Fruit fly (Drosophila melanogaster): ENCODE results near the gene CG4440.

The CG4440 gene

DNA sequence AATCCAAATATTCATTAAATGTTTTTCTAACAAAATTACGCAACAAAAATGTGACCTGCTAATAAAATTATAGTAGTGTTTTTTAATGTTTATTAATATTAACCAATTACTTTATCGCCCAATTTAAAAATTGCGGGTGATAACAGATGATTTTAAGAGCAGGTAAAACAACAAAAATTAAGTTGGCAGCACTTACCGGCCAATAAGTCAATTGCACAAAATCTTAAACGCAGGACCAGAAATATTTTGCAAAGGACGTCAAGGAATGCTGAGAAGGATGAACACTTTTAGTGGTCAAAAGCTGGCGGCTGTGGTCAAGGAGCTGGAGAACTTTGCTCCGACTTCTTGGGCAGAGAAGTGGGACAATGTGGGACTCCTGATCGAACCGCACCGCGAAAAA, 2.8 kb upstream of the CG4440 start, which contains the start of gene CG4278:
CG4278 (plus strand) TSS at position 178 of the 400 bp plus-strand sequence.
- peak; percentile 25 for TF ChIP-seq MESR4 (GFP tag; optimal IDR thresholded peaks at IDR 0.05)
- no peak for TF ChIP-seq lola (GFP tag; optimal IDR thresholded peaks at IDR 0.05)
- TF ChIP-seq Fer2 (tag; optimal IDR thresholded peaks at IDR 0.05), result no peak
- TF ChIP-seq CTCF (GFP tag; optimal IDR thresholded peaks at IDR 0.05), result no peak
- TF ChIP-seq fd3F (GFP tag; optimal IDR thresholded peaks at IDR 0.05), result no peak
- TF ChIP-seq tll (GFP tag; optimal IDR thresholded peaks at IDR 0.05), result peak in 1 of 2 experiments; percentile 55
- TF ChIP-seq Rx (GFP tag; IDR thresholded peaks at IDR 0.05), result no peak
- no peak for TF ChIP-seq Opbp (GFP tag; IDR thresholded peaks at IDR 0.05; ENCODE audit: partially characterized antibody)
- no peak for TF ChIP-seq en (GFP tag; optimal IDR thresholded peaks at IDR 0.05)
- TF ChIP-seq toy (GFP tag; IDR thresholded peaks at IDR 0.05), result no peak
- TF ChIP-seq gem (tag; optimal IDR thresholded peaks at IDR 0.05), result no peak
- no peak for TF ChIP-seq Nf-YA (GFP tag; IDR thresholded peaks at IDR 0.05)
- peak; percentile 45 for TF ChIP-seq stwl (tag; optimal IDR thresholded peaks at IDR 0.05)
- TF ChIP-seq esg (GFP tag; conservative IDR thresholded peaks at IDR 0.05), result no peak
- TF ChIP-seq insv (GFP tag; optimal IDR thresholded peaks at IDR 0.05), result no peak
- peak; percentile 44 for TF ChIP-seq pzg (GFP tag; optimal IDR thresholded peaks at IDR 0.05)
- no peak for TF ChIP-seq pnt (GFP tag; optimal IDR thresholded peaks at IDR 0.05)
- TF ChIP-seq Ets97D (GFP tag; optimal IDR thresholded peaks at IDR 0.05), result no peak
- TF ChIP-seq CG14710 (tag; optimal IDR thresholded peaks at IDR 0.05), result peak; percentile 29
- no peak for TF ChIP-seq bsh (GFP tag; optimal IDR thresholded peaks at IDR 0.05)
- TF ChIP-seq Sry-δ (GFP tag; optimal IDR thresholded peaks at IDR 0.05), result no peak
- TF ChIP-seq bowl (GFP tag; IDR thresholded peaks at IDR 0.05), result no peak
- TF ChIP-seq CG9609 (GFP tag; optimal IDR thresholded peaks at IDR 0.05), result no peak
- no peak for TF ChIP-seq CG10654 (GFP tag; optimal IDR thresholded peaks at IDR 0.05)
- no peak for TF ChIP-seq nom (GFP tag; optimal IDR thresholded peaks at IDR 0.05)
- TF ChIP-seq MBD-R2 (GFP tag; IDR thresholded peaks at IDR 0.05), result peak; percentile 81
- TF ChIP-seq E2f2 (GFP tag; IDR thresholded peaks at IDR 0.05), result peak; percentile 89
- no peak for TF ChIP-seq CG31388 (GFP tag; optimal IDR thresholded peaks at IDR 0.05)
- peak; percentile 99 for TF ChIP-seq trem (tag; optimal IDR thresholded peaks at IDR 0.05)
- TF ChIP-seq crol (GFP tag; IDR thresholded peaks at IDR 0.05), result no peak
- TF ChIP-seq trh (GFP tag; optimal IDR thresholded peaks at IDR 0.05), result no peak
- TF ChIP-seq YL-1 (GFP tag; optimal IDR thresholded peaks at IDR 0.05), result no peak
- peak; percentile 51 for TF ChIP-seq CG15479 (GFP tag; optimal IDR thresholded peaks at IDR 0.05)
- no peak for TF ChIP-seq seq (GFP tag; IDR thresholded peaks at IDR 0.05)
- TF ChIP-seq CG7745 (tag; optimal IDR thresholded peaks at IDR 0.05), result no peak
- TF ChIP-seq crp (GFP tag; optimal IDR thresholded peaks at IDR 0.05), result peak; percentile 24 to 90
- TF ChIP-seq hth (optimal IDR thresholded peaks at IDR 0.05), result no peak
- TF ChIP-seq Awh (GFP tag; IDR thresholded peaks at IDR 0.05), result no peak
- TF ChIP-seq slou (GFP tag; optimal IDR thresholded peaks at IDR 0.05), result no peak
- no peak for TF ChIP-seq HHEX (GFP tag; optimal IDR thresholded peaks at IDR 0.05)
- TF ChIP-seq Dp (GFP tag; optimal IDR thresholded peaks at IDR 0.05), result peak; percentile 87
- TF ChIP-seq CG17186 (GFP tag; optimal IDR thresholded peaks at IDR 0.05), result peak; percentile 2
- peak; percentile 42 for TF ChIP-seq CG1603 (tag; optimal IDR thresholded peaks at IDR 0.05)
- no peak for TF ChIP-seq pros (GFP tag; optimal IDR thresholded peaks at IDR 0.05)
- peak; percentile 13 for TF ChIP-seq BEAF-32 (GFP tag; optimal IDR thresholded peaks at IDR 0.05)
- TF ChIP-seq CG30020 (tag; optimal IDR thresholded peaks at IDR 0.05), result peak; percentile 0
- no peak for TF ChIP-seq sob (GFP tag; IDR thresholded peaks at IDR 0.05)
- no peak for TF ChIP-seq NC2β (GFP tag; optimal IDR thresholded peaks at IDR 0.05)
- no peak for TF ChIP-seq Med (GFP tag)
- TF ChIP-seq Elba2 (GFP tag; optimal IDR thresholded peaks at IDR 0.05), result peak; percentile 95
- TF ChIP-seq CG10267 (tag; optimal IDR thresholded peaks at IDR 0.05), result peak; percentile 10
- no peak for TF ChIP-seq Lpt (GFP tag; optimal IDR thresholded peaks at IDR 0.05)
